Worm (Caenorhabditis elegans) whole organism, early embryonic: ENCODE results near the gene lipl-1.

Source experiments
- B0310.2 ChIP-seq: sonication (generic microtip); optimal IDR thresholded peaks from 2 replicates; lab custom pipeline; 2016; ENCODE audit warnings: mild to moderate bottlenecking, missing genetic modification characterization, missing compliant biosample characterization
- F13C5.2 ChIP-seq: sonication (generic microtip); optimal IDR thresholded peaks from 2 replicates; lab custom pipeline; 2017; ENCODE audit warnings: mild to moderate bottlenecking, missing genetic modification characterization, inconsistent platforms, missing compliant biosample characterization
- aly-1 ChIP-seq: sonication (generic microtip); optimal IDR thresholded peaks from 2 replicates; lab custom pipeline; 2016; ENCODE audit warnings: missing genetic modification characterization, missing compliant biosample characterization
- ama-1 ChIP-seq: fragments of 150-350 bp; optimal IDR thresholded peaks from 2 replicates; lab custom pipeline; 2014
- ceh-13 ChIP-seq: fragments of 200-800 bp; sonication (Bioruptor generic); optimal IDR thresholded peaks from 2 replicates; lab custom pipeline; 2018; ENCODE audit warnings: mild to moderate bottlenecking, missing genetic modification characterization, missing compliant biosample characterization
- ceh-36 ChIP-seq: sonication (generic microtip); optimal IDR thresholded peaks from 2 replicates; lab custom pipeline; 2016; ENCODE audit warnings: missing genetic modification characterization, inconsistent platforms, missing compliant biosample characterization
- ets-7 ChIP-seq: sonication (generic microtip); optimal IDR thresholded peaks from 2 replicates; lab custom pipeline; 2016; ENCODE audit warnings: missing genotype, missing genetic modification characterization, missing compliant biosample characterization
- flt-1 ChIP-seq: fragments of 200-800 bp; sonication (Bioruptor generic); IDR thresholded peaks from 2 replicates; pipeline ENCODE4 v1.3.6; 2022; ENCODE audit warnings: missing genetic modification characterization, missing compliant biosample characterization
- hmbx-1 ChIP-seq: sonication (generic microtip); optimal IDR thresholded peaks from 2 replicates; lab custom pipeline; 2016; ENCODE audit warnings: mild to moderate bottlenecking, missing genetic modification characterization, missing compliant biosample characterization
- hmg-4 ChIP-seq: fragments of 200-800 bp; sonication (Bioruptor generic); optimal IDR thresholded peaks from 2 replicates; lab custom pipeline; 2018; ENCODE audit warnings: mild to moderate bottlenecking, missing genetic modification characterization, missing compliant biosample characterization
- hnd-1 ChIP-seq: sonication (generic microtip); optimal IDR thresholded peaks from 2 replicates; lab custom pipeline; 2016; ENCODE audit warnings: missing genetic modification characterization, missing compliant biosample characterization
- pes-1 ChIP-seq: fragments of 200-800 bp; sonication (Bioruptor generic); IDR thresholded peaks from 2 replicates; pipeline ENCODE4 v1.3.6; 2022; ENCODE audit warnings: missing genetic modification reagents, missing genetic modification characterization, missing compliant biosample characterization
- scrt-1 ChIP-seq: fragments of 200-800 bp; sonication (Bioruptor generic); IDR thresholded peaks from 2 replicates; pipeline ENCODE4 v1.3.6; 2022; ENCODE audit warnings: missing genetic modification characterization, missing compliant biosample characterization
- sea-1 ChIP-seq: fragments of 200-800 bp; sonication (Bioruptor generic); conservative IDR thresholded peaks from 2 replicates; pipeline ENCODE4 v1.3.6; 2022; ENCODE audit warnings: missing genetic modification characterization, missing compliant biosample characterization
- tbx-11 ChIP-seq: fragments of 200-800 bp; sonication (Bioruptor generic); IDR thresholded peaks from 2 replicates; pipeline ENCODE4 v1.3.6; 2022; ENCODE audit warnings: missing genetic modification characterization, missing compliant biosample characterization
- tbx-37 ChIP-seq: fragments of 200-800 bp; sonication (Bioruptor generic); conservative IDR thresholded peaks from 2 replicates; pipeline ENCODE4 v1.3.6; 2022; ENCODE audit warnings: missing genetic modification reagents, missing genetic modification characterization, missing compliant biosample characterization
- tra-4 ChIP-seq: sonication (generic microtip); optimal IDR thresholded peaks from 2 replicates; lab custom pipeline; 2017; ENCODE audit warnings: missing genetic modification characterization, missing compliant biosample characterization

The lipl-1 gene

DNA sequence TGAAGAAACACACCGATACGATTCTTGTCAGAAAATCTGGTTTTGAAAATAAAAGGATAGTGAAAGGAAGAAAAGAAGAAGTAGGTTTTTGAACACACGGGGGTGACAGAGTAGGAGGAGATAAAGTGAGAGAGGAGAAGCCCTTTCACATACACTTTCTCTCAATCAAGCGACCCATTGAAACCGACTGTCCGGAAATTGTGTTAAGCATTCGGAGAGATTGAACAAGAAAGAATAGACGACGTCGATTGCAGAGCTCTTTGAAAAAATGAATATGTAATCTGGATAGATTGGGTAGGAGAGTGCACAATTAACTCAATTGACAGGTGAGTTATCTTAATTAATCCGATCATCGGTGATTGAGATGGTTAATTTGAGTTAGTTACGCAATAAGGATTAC, 18.5 kb upstream of the lipl-1 start:
- TF ChIP-seq aly-1 (tag; lab: Kevin White, UChicago): no peak
- no peak for TF ChIP-seq sea-1 (GFP tag; lab: Robert Waterston, UW)
- no peak for TF ChIP-seq ceh-36 (tag; lab: Kevin White, UChicago)
- TF ChIP-seq tra-4 (tag; lab: Kevin White, UChicago): no peak
- no peak for TF ChIP-seq F13C5.2 (tag; lab: Kevin White, UChicago)
- no peak for TF ChIP-seq scrt-1 (GFP tag; lab: Robert Waterston, UW)
- no peak for TF ChIP-seq ceh-13
- TF ChIP-seq pes-1 (GFP tag; lab: Robert Waterston, UW): no peak
- no peak for TF ChIP-seq B0310.2 (tag; lab: Kevin White, UChicago)
- TF ChIP-seq hnd-1: no peak
- TF ChIP-seq tbx-37 (GFP tag; lab: Robert Waterston, UW): no peak
- TF ChIP-seq tbx-11: no peak
- TF ChIP-seq hmg-4 (GFP tag; lab: Kevin White, UChicago): no peak
- no peak for TF ChIP-seq ama-1 (lab: Kevin White, UChicago)
- TF ChIP-seq ets-7 (tag; lab: Kevin White, UChicago): no peak
- no peak for TF ChIP-seq flt-1 (GFP tag; lab: Robert Waterston, UW)
- TF ChIP-seq hmbx-1 (tag; lab: Kevin White, UChicago): no peak

DNA sequence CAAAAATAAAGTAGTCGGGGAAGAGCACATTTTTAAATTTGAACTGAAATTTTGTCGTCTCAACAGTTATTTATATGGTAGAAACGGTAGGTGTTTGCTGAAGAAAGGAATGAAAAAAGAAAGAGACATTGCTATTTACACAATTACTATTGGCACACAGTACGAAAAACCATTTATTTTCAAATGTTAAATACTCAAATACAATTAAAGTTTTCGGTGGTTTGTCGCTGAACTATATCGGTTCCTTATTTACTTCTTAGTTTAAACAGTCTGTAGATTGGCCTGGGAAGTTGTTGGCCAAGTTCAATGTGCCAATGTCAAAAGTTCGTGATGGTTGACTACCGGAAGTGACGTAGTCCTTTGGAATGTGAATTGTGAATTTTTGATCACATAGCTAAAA, 15.7 kb upstream of the lipl-1 start, which contains the start of gene ttr-27:
Gene ttr-27, minus strand, starts transcription at position 45 of the 400 bp plus-strand sequence.
- no peak for TF ChIP-seq ceh-36 (tag; lab: Kevin White, UChicago)
- no peak for TF ChIP-seq ceh-13
- TF ChIP-seq tra-4 (tag; lab: Kevin White, UChicago): no peak
- TF ChIP-seq sea-1 (GFP tag; lab: Robert Waterston, UW): no peak
- TF ChIP-seq ama-1 (lab: Kevin White, UChicago): no peak
- TF ChIP-seq F13C5.2 (tag; lab: Kevin White, UChicago): no peak
- TF ChIP-seq tbx-37 (GFP tag; lab: Robert Waterston, UW): no peak
- TF ChIP-seq aly-1 (tag; lab: Kevin White, UChicago): no peak
- no peak for TF ChIP-seq ets-7 (tag; lab: Kevin White, UChicago)
- TF ChIP-seq tbx-11: no peak
- TF ChIP-seq hnd-1: no peak
- no peak for TF ChIP-seq pes-1 (GFP tag; lab: Robert Waterston, UW)
- TF ChIP-seq hmbx-1 (tag; lab: Kevin White, UChicago): no peak
- TF ChIP-seq B0310.2 (tag; lab: Kevin White, UChicago): no peak
- no peak for TF ChIP-seq hmg-4 (GFP tag; lab: Kevin White, UChicago)
- TF ChIP-seq scrt-1 (GFP tag; lab: Robert Waterston, UW): no peak
- no peak for TF ChIP-seq flt-1 (GFP tag; lab: Robert Waterston, UW)

DNA sequence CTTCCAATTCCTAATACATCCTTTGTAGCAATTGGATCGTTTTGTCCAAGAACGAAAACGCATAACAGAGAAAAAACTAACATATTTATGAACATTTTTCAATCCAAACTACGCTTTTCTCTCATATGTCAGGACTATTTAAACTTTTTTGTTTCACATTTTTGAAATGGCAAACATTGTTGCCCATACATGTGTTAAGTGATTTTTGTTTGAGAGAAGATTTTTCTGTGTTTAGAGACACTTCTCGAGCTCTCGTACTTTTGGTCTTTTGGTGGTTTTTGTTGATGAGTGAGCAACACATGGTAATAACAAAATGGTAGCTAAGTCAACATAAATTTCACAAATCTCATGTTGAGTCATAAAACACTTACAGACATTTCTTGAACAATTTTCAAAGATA, 14.7 kb upstream of the lipl-1 start, which contains the start of gene ttr-28:
Gene ttr-28, minus strand, starts transcription at position 101 of the 400 bp plus-strand sequence.
- TF ChIP-seq ama-1 (lab: Kevin White, UChicago): no peak
- no peak for TF ChIP-seq ceh-36 (tag; lab: Kevin White, UChicago)
- no peak for TF ChIP-seq hmbx-1 (tag; lab: Kevin White, UChicago)
- no peak for TF ChIP-seq sea-1 (GFP tag; lab: Robert Waterston, UW)
- TF ChIP-seq tra-4 (tag; lab: Kevin White, UChicago): no peak

DNA sequence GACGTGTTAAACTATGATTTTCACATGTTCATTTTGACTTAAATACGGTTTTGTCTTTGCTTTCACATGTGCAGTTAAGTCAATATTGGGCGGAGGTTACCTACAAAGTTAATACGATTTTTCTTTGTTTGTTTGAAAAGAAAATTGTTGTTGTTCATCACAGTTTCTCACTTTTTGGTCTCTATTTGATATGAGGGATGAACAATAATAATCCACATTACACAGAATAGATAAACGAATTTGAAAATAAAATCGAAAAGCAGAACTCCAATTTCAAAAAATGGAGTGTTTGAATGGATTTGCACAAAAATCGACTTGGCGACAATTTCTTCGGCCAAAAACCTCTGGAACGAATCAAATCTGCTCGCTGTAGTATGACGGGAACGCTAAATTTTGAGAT, 13.1 kb upstream of the lipl-1 start, which contains the start of gene ttr-29:
Gene ttr-29, minus strand, starts transcription at position 101 of the 400 bp plus-strand sequence.
- TF ChIP-seq ceh-13 (no peak), hnd-1 (no peak), tbx-37 (GFP tag; lab: Robert Waterston, UW) (no peak), sea-1 (GFP tag; lab: Robert Waterston, UW) (no peak), scrt-1 (GFP tag; lab: Robert Waterston, UW) (no peak), ceh-36 (tag; lab: Kevin White, UChicago) (no peak), flt-1 (GFP tag; lab: Robert Waterston, UW) (no peak), ets-7 (tag; lab: Kevin White, UChicago) (no peak), ama-1 (lab: Kevin White, UChicago) (no peak), tra-4 (tag; lab: Kevin White, UChicago) (no peak), hmg-4 (GFP tag; lab: Kevin White, UChicago) (no peak)

DNA sequence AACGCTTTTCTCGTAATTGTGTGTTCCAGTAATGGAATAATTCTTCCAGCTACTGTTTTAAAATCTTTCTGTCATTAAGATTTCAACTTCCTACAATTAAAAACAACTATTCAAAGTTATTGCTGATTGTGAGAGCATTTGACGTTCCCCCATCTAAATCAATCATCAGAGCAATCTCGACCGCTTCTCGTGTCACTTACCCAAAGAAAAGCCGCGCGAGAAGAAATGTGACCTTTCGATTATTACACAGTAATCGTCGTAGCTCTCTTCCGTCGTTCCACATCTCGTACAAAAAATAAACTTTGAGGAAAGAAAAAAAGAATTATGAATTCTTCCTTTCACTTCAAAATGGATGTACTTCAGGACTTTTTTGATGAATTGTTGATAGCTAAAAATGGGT, 12.3 kb upstream of the lipl-1 start:
- TF ChIP-seq flt-1 (GFP tag; lab: Robert Waterston, UW): no peak

DNA sequence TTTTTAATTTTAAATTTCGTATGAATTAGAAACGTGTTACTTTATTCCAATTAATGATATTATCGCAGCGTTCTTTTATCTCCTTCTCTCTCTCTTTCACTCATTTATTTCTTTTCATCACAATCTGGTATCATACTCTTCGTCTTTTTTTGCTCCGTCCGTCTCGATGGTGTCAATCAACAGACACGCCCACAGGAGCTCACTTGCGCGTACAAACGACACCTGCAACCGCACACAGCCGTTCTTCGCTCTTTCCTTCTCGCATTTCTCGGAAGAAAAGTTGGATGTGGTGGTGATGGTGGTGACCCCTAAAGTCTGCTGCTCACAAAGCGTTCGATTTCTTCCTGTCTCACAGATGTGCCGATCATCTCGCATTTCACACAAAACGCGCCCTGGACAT, 11.2 kb upstream of the lipl-1 start:
- TF ChIP-seq hnd-1 (no peak), flt-1 (GFP tag; lab: Robert Waterston, UW) (no peak), ceh-36 (tag; lab: Kevin White, UChicago) (no peak), ceh-13 (no peak), hmg-4 (GFP tag; lab: Kevin White, UChicago) (peak; percentile 8)

DNA sequence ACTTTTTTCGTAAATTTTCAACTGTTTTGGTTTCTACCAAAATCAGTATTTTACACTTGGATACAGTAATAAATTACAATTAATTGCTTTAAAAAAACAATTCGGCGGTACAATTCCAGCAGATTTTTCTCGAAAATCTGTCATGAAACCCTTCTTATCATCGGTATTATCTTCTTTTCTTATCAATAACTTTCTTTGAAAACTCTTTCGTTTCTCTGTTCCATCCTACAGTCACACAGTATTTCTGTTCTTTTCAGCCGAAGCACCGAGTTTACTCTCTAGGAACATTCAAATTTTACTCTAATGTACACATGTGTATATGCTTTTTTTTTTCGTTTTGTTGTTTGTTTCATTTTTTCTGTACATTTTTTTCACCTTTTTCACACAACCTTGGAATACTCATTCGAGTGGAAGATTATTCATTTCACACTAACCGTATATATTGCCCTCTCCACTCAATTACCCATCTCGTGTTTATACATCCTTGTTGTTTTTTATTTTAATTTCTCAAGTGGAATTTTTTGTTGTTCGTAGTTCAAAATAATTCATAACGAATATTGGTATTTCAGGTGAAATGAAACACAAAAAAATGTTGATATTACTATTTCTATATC, 10.1 kb upstream of the lipl-1 start, which contains the start of gene nid-1:
Gene nid-1, plus strand, starts transcription at position 564 of the 614 bp plus-strand sequence.
- TF ChIP-seq tra-4 (tag; lab: Kevin White, UChicago): no peak
- TF ChIP-seq pes-1 (GFP tag; lab: Robert Waterston, UW): no peak
- TF ChIP-seq ceh-13: no peak
- TF ChIP-seq hmbx-1 (tag; lab: Kevin White, UChicago): no peak
- no peak for TF ChIP-seq scrt-1 (GFP tag; lab: Robert Waterston, UW)
- TF ChIP-seq F13C5.2 (tag; lab: Kevin White, UChicago): no peak
- no peak for TF ChIP-seq ceh-36 (tag; lab: Kevin White, UChicago)
- no peak for TF ChIP-seq ama-1 (lab: Kevin White, UChicago)
- TF ChIP-seq tbx-11: no peak
- TF ChIP-seq B0310.2 (tag; lab: Kevin White, UChicago): no peak
